Worm (Caenorhabditis elegans): ENCODE results near the gene T26A5.8.
A peak's percentile ranks its signal among the peaks of the same experiment; 100 is the strongest.

DNA sequence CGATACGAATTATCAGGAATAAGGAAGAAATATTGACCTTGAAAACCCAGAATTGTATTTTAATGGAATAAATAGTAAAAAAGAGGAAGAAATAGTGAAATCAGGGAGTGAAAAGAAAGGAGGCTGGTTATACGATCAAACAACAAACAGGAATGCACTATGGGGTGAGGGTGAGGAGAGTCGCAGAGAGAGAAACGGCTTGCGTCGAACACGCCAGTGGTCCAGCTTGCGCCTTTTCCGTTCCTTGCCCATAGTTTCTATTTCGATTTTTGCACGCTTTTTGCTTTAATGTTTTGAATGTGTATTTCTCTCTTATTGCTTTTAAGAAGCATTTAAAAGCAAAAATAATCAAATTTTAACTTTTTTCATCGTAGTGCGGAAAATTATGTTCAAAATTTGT is 9.0 kb downstream of the T26A5.8 start:
- TF ChIP-seq ceh-82 (tag; optimal IDR thresholded peaks at IDR 0.05) (no peak), ZK546.5 (tag; optimal IDR thresholded peaks at IDR 0.05) (no peak), nhr-237 (tag; optimal IDR thresholded peaks at IDR 0.05) (no peak), lin-11 (tag; optimal IDR thresholded peaks at IDR 0.05) (peak; percentile 67)
